Worm (Caenorhabditis elegans) whole organism, L2 larva: ENCODE results near the gene C14A4.13.

Source experiments
- C34F6.9 ChIP-seq: fragments of 150-350 bp; optimal IDR thresholded peaks from 2 replicates; lab custom pipeline; 2014; ENCODE audit warnings: missing biosample characterization, missing genetic modification characterization
- alr-1 ChIP-seq: fragments of 150-350 bp; optimal IDR thresholded peaks from 2 replicates; lab custom pipeline; 2014; ENCODE audit warnings: missing biosample characterization, missing genetic modification characterization
- ceh-82 ChIP-seq: fragments of 150-350 bp; optimal IDR thresholded peaks from 2 replicates; lab custom pipeline; 2014; ENCODE audit warnings: missing biosample characterization, missing genetic modification characterization
- dmd-4 ChIP-seq: sonication (generic microtip); optimal IDR thresholded peaks from 2 replicates; lab custom pipeline; 2017; ENCODE audit warnings: missing biosample characterization, missing genetic modification characterization
- egl-27 ChIP-seq: sonication (generic microtip); optimal IDR thresholded peaks from 3 replicates; lab custom pipeline; 2017; ENCODE audit warnings: missing biosample characterization, missing genetic modification reagents, missing genetic modification characterization
- fos-1 ChIP-seq: fragments of 150-350 bp; optimal IDR thresholded peaks from 2 replicates; lab custom pipeline; 2014; ENCODE audit warnings: missing biosample characterization, missing genetic modification characterization
- lin-13 ChIP-seq: fragments of 150-350 bp; optimal IDR thresholded peaks from 2 replicates; lab custom pipeline; 2014; ENCODE audit warnings: missing biosample characterization, missing genetic modification reagents, missing genetic modification characterization
- mbf-1 ChIP-seq: sonication (generic microtip); optimal IDR thresholded peaks from 2 replicates; lab custom pipeline; 2017; ENCODE audit warnings: missing biosample characterization, missing genetic modification characterization
- nhr-12 ChIP-seq: fragments of 150-350 bp; optimal IDR thresholded peaks from 2 replicates; lab custom pipeline; 2014; ENCODE audit warnings: missing biosample characterization, missing genetic modification characterization
- nhr-25 ChIP-seq: fragments of 150-350 bp; sonication (generic microtip); optimal IDR thresholded peaks from 3 replicates; lab custom pipeline; 2014; ENCODE audit warnings: missing biosample characterization, missing genetic modification characterization
- unc-39 ChIP-seq: fragments of 150-350 bp; optimal IDR thresholded peaks from 2 replicates; lab custom pipeline; 2014; ENCODE audit warnings: missing biosample characterization, missing genetic modification characterization
- unc-62 ChIP-seq: fragments of 150-350 bp; optimal IDR thresholded peaks from 2 replicates; lab custom pipeline; 2014; ENCODE audit warnings: missing biosample characterization, missing genetic modification reagents, missing genetic modification characterization

DNA sequence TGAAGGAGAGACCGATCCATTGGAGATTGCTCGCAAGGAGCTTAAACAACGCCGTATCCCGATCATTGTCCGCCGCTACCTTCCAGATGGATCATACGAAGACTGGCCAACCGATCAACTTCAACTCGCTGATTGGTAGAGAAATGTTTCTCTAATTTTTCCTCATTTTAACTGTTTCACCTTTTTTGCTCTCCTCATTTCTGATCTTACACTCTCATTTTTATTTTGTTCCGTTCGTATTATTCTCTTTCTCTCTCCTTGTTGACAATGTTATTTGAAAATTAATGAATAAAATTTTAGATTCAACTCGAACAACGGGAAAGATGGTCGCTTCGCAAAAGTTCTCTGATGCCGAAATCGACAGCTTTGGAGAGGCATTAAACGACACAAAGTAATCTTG, 38.6 kb upstream of the C14A4.13 start, which contains the start of gene dohh-1:
- no peak for TF ChIP-seq lin-13 (GFP tag; lab: Kevin White, UChicago)
- no peak for TF ChIP-seq C34F6.9 (tag; lab: Kevin White, UChicago)
- TF ChIP-seq fos-1 = no peak
- TF ChIP-seq mbf-1 (tag; lab: Kevin White, UChicago) = no peak
- no peak for TF ChIP-seq unc-62 (GFP tag; lab: Kevin White, UChicago)
- no peak for TF ChIP-seq nhr-25 (tag; lab: Kevin White, UChicago)
- no peak for TF ChIP-seq egl-27 (tag; lab: Kevin White, UChicago)
- no peak for TF ChIP-seq ceh-82 (tag; lab: Kevin White, UChicago)
- TF ChIP-seq dmd-4 (tag; lab: Kevin White, UChicago) = no peak
- TF ChIP-seq unc-39 = no peak
- TF ChIP-seq nhr-12 = no peak
- TF ChIP-seq alr-1 (tag; lab: Kevin White, UChicago) = no peak
